Fruit fly (Drosophila melanogaster) whole organism, wandering third instar larva: ENCODE measurements around the gene Tim17a1.

ENCODE experiments used
- Abd-B ChIP-seq: fragments of >200 bp; optimal IDR thresholded peaks from 2 replicates; lab custom pipeline; 2017; ENCODE audit warnings: missing biosample characterization, missing genetic modification characterization
- CG32264 ChIP-seq: fragments of 200-800 bp; sonication (Bioruptor generic); optimal IDR thresholded peaks from 2 replicates; lab custom pipeline; 2016; ENCODE audit warnings: missing biosample characterization, missing genetic modification characterization
- CG9705 ChIP-seq: fragments of 200-800 bp; sonication (Bioruptor generic); optimal IDR thresholded peaks from 2 replicates; lab custom pipeline; 2018; ENCODE audit warnings: missing biosample characterization, mild to moderate bottlenecking, missing genetic modification characterization
- Dfd ChIP-seq: fragments of >200 bp; optimal IDR thresholded peaks from 2 replicates; lab custom pipeline; 2017; ENCODE audit warnings: missing biosample characterization, missing genetic modification characterization
- Dif ChIP-seq: fragments of 200-275, 200-300 bp; sonication (Bioruptor generic); optimal IDR thresholded peaks from 2 replicates; lab custom pipeline; 2018; ENCODE audit warnings: missing biosample characterization, missing genetic modification characterization; ENCODE audit not compliant: partially characterized antibody
- GATAd ChIP-seq: sonication (Bioruptor generic); optimal IDR thresholded peaks from 2 replicates; lab custom pipeline; 2016; ENCODE audit warnings: missing biosample characterization, missing genetic modification characterization
- HLH106 ChIP-seq: fragments of 200-800 bp; optimal IDR thresholded peaks from 3 replicates; lab custom pipeline; 2019; ENCODE audit warnings: missing biosample characterization, mild to moderate bottlenecking, missing genetic modification characterization, moderate library complexity
- Hnf4 ChIP-seq: fragments of 200-800 bp; sonication (Bioruptor generic); optimal IDR thresholded peaks from 2 replicates; lab custom pipeline; 2016; ENCODE audit warnings: missing biosample characterization, mild to moderate bottlenecking, missing genetic modification characterization
- Hr78 ChIP-seq: fragments of >200 bp; optimal IDR thresholded peaks from 2 replicates; lab custom pipeline; 2017; ENCODE audit warnings: missing biosample characterization, missing genetic modification characterization
- Hr83 ChIP-seq: fragments of 200-300 bp; sonication (Bioruptor generic); optimal IDR thresholded peaks from 2 replicates; lab custom pipeline; 2016; ENCODE audit warnings: missing biosample characterization, mild to moderate bottlenecking, missing genetic modification characterization, moderate library complexity; ENCODE audit not compliant: poor library complexity, severe bottlenecking
- Jra ChIP-seq: sonication (Bioruptor generic); optimal IDR thresholded peaks from 2 replicates; lab custom pipeline; 2016; ENCODE audit warnings: missing biosample characterization, missing genetic modification characterization
- Myc ChIP-seq: fragments of >200 bp; optimal IDR thresholded peaks from 2 replicates; lab custom pipeline; 2017
- N ChIP-seq: fragments of >200 bp; optimal IDR thresholded peaks from 2 replicates; lab custom pipeline; 2018; ENCODE audit warnings: missing biosample characterization, missing external identifiers, missing genetic modification characterization
- OdsH ChIP-seq: fragments of 200-800 bp; sonication (Bioruptor generic); optimal IDR thresholded peaks from 2 replicates; lab custom pipeline; 2016; ENCODE audit warnings: missing biosample characterization, mild to moderate bottlenecking, missing genetic modification characterization
- Rel ChIP-seq, 2 experiments: fragments of 200-800 bp; sonication (Bioruptor generic) in 1 of 2; optimal IDR thresholded peaks; 2 replicates in 1 of 2; 3 replicates in 1 of 2; lab custom pipeline; 2016 to 2019; ENCODE audit warnings: mild to moderate bottlenecking in 2 of 2, missing biosample characterization in 2 of 2, missing genetic modification characterization in 2 of 2, moderate library complexity in 1 of 2
- Sp1 ChIP-seq: fragments of 200-800 bp; sonication (Bioruptor generic); optimal IDR thresholded peaks from 3 replicates; lab custom pipeline; 2019; ENCODE audit warnings: missing biosample characterization, mild to moderate bottlenecking, missing genetic modification characterization, moderate library complexity
- Vsx2 ChIP-seq: fragments of 200-300, 225-300 bp; sonication (Bioruptor generic); optimal IDR thresholded peaks from 2 replicates; lab custom pipeline; 2018; ENCODE audit warnings: missing biosample characterization, missing genetic modification characterization; ENCODE audit not compliant: partially characterized antibody
- br ChIP-seq: fragments of 200-800 bp; sonication (Bioruptor generic); optimal IDR thresholded peaks from 2 replicates; lab custom pipeline; 2016; ENCODE audit warnings: missing biosample characterization, missing genetic modification characterization
- brk ChIP-seq: fragments of 200-800 bp; sonication (Bioruptor generic); optimal IDR thresholded peaks from 2 replicates; lab custom pipeline; 2016; ENCODE audit warnings: missing biosample characterization, mild to moderate bottlenecking, missing genetic modification characterization
- dl ChIP-seq, 2 experiments: fragments of 175-275, 200-275 bp in 1 of 2; fragments of 200-275 bp in 1 of 2; sonication (Bioruptor generic); optimal IDR thresholded peaks; lab custom pipeline; 2018; ENCODE audit warnings: mild to moderate bottlenecking in 2 of 2, missing biosample characterization in 2 of 2, missing genetic modification characterization in 2 of 2, moderate library complexity in 2 of 2; ENCODE audit not compliant: partially characterized antibody in 2 of 2, insufficient read depth in 1 of 2
- dmrt93B ChIP-seq: fragments of 200-800 bp; sonication (Bioruptor generic); optimal IDR thresholded peaks from 2 replicates; lab custom pipeline; 2018; ENCODE audit warnings: missing biosample characterization, mild to moderate bottlenecking, missing genetic modification characterization
- dsf ChIP-seq: sonication (Bioruptor generic); optimal IDR thresholded peaks from 2 replicates; lab custom pipeline; 2016; ENCODE audit warnings: missing biosample characterization, missing genetic modification characterization, borderline replicate concordance
- ey ChIP-seq: fragments of 200-800 bp; sonication (Bioruptor generic); optimal IDR thresholded peaks from 2 replicates; lab custom pipeline; 2016; ENCODE audit warnings: missing biosample characterization, missing genetic modification characterization
- foxo ChIP-seq, 2 experiments: fragments of 200-800 bp; sonication (Bioruptor generic); optimal IDR thresholded peaks; 2 replicates in 1 of 2; 3 replicates in 1 of 2; lab custom pipeline; 2016 to 2017; ENCODE audit warnings: missing biosample characterization in 2 of 2, missing genetic modification characterization in 2 of 2
- fru ChIP-seq: fragments of 200-800 bp; sonication (Bioruptor generic); optimal IDR thresholded peaks from 3 replicates; lab custom pipeline; 2016; ENCODE audit warnings: missing biosample characterization, mild to moderate bottlenecking, missing genetic modification characterization
- h ChIP-seq: fragments of 200-800 bp; sonication (Bioruptor generic); optimal IDR thresholded peaks from 3 replicates; lab custom pipeline; 2016; ENCODE audit warnings: missing biosample characterization, mild to moderate bottlenecking, missing genetic modification characterization
- jim ChIP-seq: fragments of 175-275, 200-325 bp; sonication (Bioruptor generic); optimal IDR thresholded peaks from 2 replicates; lab custom pipeline; 2016; ENCODE audit warnings: missing biosample characterization, mild to moderate bottlenecking, missing genetic modification characterization
- lola ChIP-seq: fragments of >200 bp; optimal IDR thresholded peaks from 2 replicates; lab custom pipeline; 2017; ENCODE audit warnings: missing biosample characterization, missing genetic modification characterization
- pan ChIP-seq: fragments of >200 bp; optimal IDR thresholded peaks from 2 replicates; lab custom pipeline; 2017
- psq ChIP-seq: fragments of 200-800 bp; sonication (Bioruptor generic); optimal IDR thresholded peaks from 3 replicates; lab custom pipeline; 2017; ENCODE audit warnings: missing biosample characterization, mild to moderate bottlenecking, missing genetic modification characterization, moderate library complexity
- rgr ChIP-seq: fragments of 200-800 bp; sonication (Bioruptor generic); optimal IDR thresholded peaks from 3 replicates; lab custom pipeline; 2016; ENCODE audit warnings: missing biosample characterization, mild to moderate bottlenecking, missing genetic modification characterization
- sage ChIP-seq: fragments of 200-800 bp; sonication (Bioruptor generic); optimal IDR thresholded peaks from 2 replicates; lab custom pipeline; 2016; ENCODE audit warnings: missing biosample characterization, mild to moderate bottlenecking, missing genetic modification characterization
- sv ChIP-seq: fragments of 200-800 bp; sonication (Bioruptor generic); optimal IDR thresholded peaks from 3 replicates; lab custom pipeline; 2016; ENCODE audit warnings: missing biosample characterization, missing genetic modification characterization
- tai ChIP-seq: sonication (Bioruptor generic); optimal IDR thresholded peaks from 2 replicates; lab custom pipeline; 2016; ENCODE audit warnings: missing biosample characterization, missing genetic modification characterization

Tim17a1 gene

dm6 chr3R:12326855-12327254 lies 37.6 kb downstream of the Tim17a1 start:
- TF ChIP-seq dsf (GFP tag; lab: Kevin White, UChicago) (no peak), Rel (GFP tag; optimal IDR thresholded peaks at IDR 0.05; lab: Kevin White, UChicago) (no peak), Rel (tag; optimal IDR thresholded peaks at IDR 0.05; lab: Kevin White, UChicago) (peak; percentile 84), dl (GFP tag; optimal IDR thresholded peaks at IDR 0.05; lab: Kevin White, UChicago; ENCODE audit: insufficient read depth in 1 of 2, partially characterized antibody in 2 of 2) (no peak)

- TF ChIP-seq HLH106: no peak
- no peak for TF ChIP-seq Sp1
- TF ChIP-seq h (GFP tag; lab: Kevin White, UChicago): no peak
- TF ChIP-seq br: no peak
- no peak for TF ChIP-seq dl (GFP tag; optimal IDR thresholded peaks at IDR 0.05; lab: Kevin White, UChicago; ENCODE audit: insufficient read depth in 1 of 2, partially characterized antibody in 2 of 2)
- TF ChIP-seq Hr83 (GFP tag; lab: Kevin White, UChicago): no peak
- TF ChIP-seq sv (GFP tag; lab: Kevin White, UChicago): no peak
- TF ChIP-seq Myc (lab: Kevin White, UChicago): no peak
- no peak for TF ChIP-seq dsf (GFP tag; lab: Kevin White, UChicago)
- no peak for TF ChIP-seq ey (GFP tag; lab: Kevin White, UChicago)
- TF ChIP-seq Dfd (GFP tag; lab: Kevin White, UChicago): no peak
- no peak for TF ChIP-seq Dif (GFP tag; lab: Kevin White, UChicago)
- TF ChIP-seq Vsx2 (GFP tag; lab: Kevin White, UChicago): no peak
- no peak for TF ChIP-seq N (GFP tag; lab: Kevin White, UChicago)
- no peak for TF ChIP-seq CG32264
Measured at dm6 chr3R:12323221-12323620, 41.3 kb downstream of the Tim17a1 start, which contains the start of gene CG10013. Gene CG10013 (plus strand): TSS chr3R:12323521.

dm6 chr3R:12317325-12317724 lies 47.2 kb downstream of the Tim17a1 start:
- TF ChIP-seq Rel (GFP tag; optimal IDR thresholded peaks at IDR 0.05; lab: Kevin White, UChicago): no peak
- peak; percentile 92 for TF ChIP-seq Rel (tag; optimal IDR thresholded peaks at IDR 0.05; lab: Kevin White, UChicago)
- no peak for TF ChIP-seq sv (GFP tag; lab: Kevin White, UChicago)
- TF ChIP-seq OdsH (GFP tag; lab: Kevin White, UChicago): no peak
- TF ChIP-seq CG32264: no peak
- TF ChIP-seq Myc (lab: Kevin White, UChicago): no peak
- TF ChIP-seq ey (GFP tag; lab: Kevin White, UChicago): no peak
- TF ChIP-seq lola (GFP tag; lab: Kevin White, UChicago): no peak

dm6 chr3R:12316420-12316819 lies 48.1 kb downstream of the Tim17a1 start:
- TF ChIP-seq Hr78 (GFP tag; lab: Kevin White, UChicago) (no peak), pan (lab: Kevin White, UChicago) (no peak), CG9705 (no peak), brk (GFP tag; lab: Kevin White, UChicago) (no peak), GATAd (no peak), dsf (GFP tag; lab: Kevin White, UChicago) (no peak), h (GFP tag; lab: Kevin White, UChicago) (no peak), sage (no peak), foxo (GFP tag; optimal IDR thresholded peaks at IDR 0.05; lab: Kevin White, UChicago) (no peak), Dfd (GFP tag; lab: Kevin White, UChicago) (no peak), Abd-B (GFP tag; lab: Kevin White, UChicago) (no peak), Hnf4 (GFP tag; lab: Kevin White, UChicago) (no peak), psq (GFP tag; lab: Kevin White, UChicago) (no peak), N (GFP tag; lab: Kevin White, UChicago) (no peak)

- TF ChIP-seq pan (lab: Kevin White, UChicago): no peak
- no peak for TF ChIP-seq tai (GFP tag; lab: Kevin White, UChicago)
- TF ChIP-seq dl (GFP tag; optimal IDR thresholded peaks at IDR 0.05; lab: Kevin White, UChicago; ENCODE audit: insufficient read depth in 1 of 2, partially characterized antibody in 2 of 2): no peak
- TF ChIP-seq br: no peak
- TF ChIP-seq sv (GFP tag; lab: Kevin White, UChicago): no peak
- no peak for TF ChIP-seq dmrt93B
- TF ChIP-seq ey (GFP tag; lab: Kevin White, UChicago): no peak
- no peak for TF ChIP-seq GATAd
- no peak for TF ChIP-seq psq (GFP tag; lab: Kevin White, UChicago)
- TF ChIP-seq Hr78 (GFP tag; lab: Kevin White, UChicago): no peak
- TF ChIP-seq jim (GFP tag; lab: Kevin White, UChicago): no peak
- no peak for TF ChIP-seq fru
- TF ChIP-seq Myc (lab: Kevin White, UChicago): no peak
- TF ChIP-seq Dif (GFP tag; lab: Kevin White, UChicago): no peak
- TF ChIP-seq Jra: no peak
- TF ChIP-seq brk (GFP tag; lab: Kevin White, UChicago): no peak
- TF ChIP-seq CG9705: no peak
- no peak for TF ChIP-seq rgr (GFP tag; lab: Kevin White, UChicago)
- no peak for TF ChIP-seq Abd-B (GFP tag; lab: Kevin White, UChicago)
Measured at dm6 chr3R:12315455-12315854, 49.0 kb downstream of the Tim17a1 start.
